Worm (Caenorhabditis elegans) whole organism, midembryonic: ENCODE measurements around the gene srsx-30.

Experiments
- T22C8.4 ChIP-seq: fragments of 200-800 bp; sonication (Bioruptor generic); IDR thresholded peaks from 2 replicates; pipeline ENCODE4 v1.3.6; 2022; ENCODE audit warnings: missing genetic modification characterization, missing compliant biosample characterization
- cog-1 ChIP-seq: sonication (generic microtip); optimal IDR thresholded peaks from 2 replicates; lab custom pipeline; 2016; ENCODE audit warnings: missing genetic modification characterization, missing compliant biosample characterization
- flt-1 ChIP-seq: fragments of 200-800 bp; sonication (Bioruptor generic); IDR thresholded peaks from 2 replicates; pipeline ENCODE4 v1.3.6; 2022; ENCODE audit warnings: missing genetic modification characterization, missing compliant biosample characterization
- klf-2 ChIP-seq: fragments of 200-800 bp; sonication (Bioruptor generic); conservative IDR thresholded peaks from 2 replicates; pipeline ENCODE4 v1.3.6; 2022; ENCODE audit warnings: missing genetic modification reagents, missing genetic modification characterization, missing compliant biosample characterization
- med-1 ChIP-seq: sonication (generic microtip); optimal IDR thresholded peaks from 2 replicates; lab custom pipeline; 2017; ENCODE audit warnings: missing genetic modification characterization, mild to moderate bottlenecking, missing compliant biosample characterization, antibody characterized with exemption, missing genetic modification reagents; ENCODE audit not compliant: insufficient read depth
- ref-1 ChIP-seq: fragments of 200-800 bp; sonication (Bioruptor generic); conservative IDR thresholded peaks from 2 replicates; pipeline ENCODE4 v1.3.6; 2022; ENCODE audit warnings: missing genetic modification reagents, missing genetic modification characterization, missing compliant biosample characterization
- tab-1 ChIP-seq: fragments of 200-800 bp; sonication (Bioruptor generic); IDR thresholded peaks from 2 replicates; pipeline ENCODE4 v1.3.6; 2022; ENCODE audit warnings: missing genetic modification characterization, missing compliant biosample characterization
- ztf-23 ChIP-seq: fragments of 200-800 bp; sonication (Bioruptor generic); IDR thresholded peaks from 2 replicates; pipeline ENCODE4 v1.3.6; 2022; ENCODE audit warnings: missing genetic modification reagents, missing genetic modification characterization, missing compliant biosample characterization
- ztf-29 ChIP-seq: fragments of 200-800 bp; sonication (Bioruptor generic); IDR thresholded peaks from 2 replicates; pipeline ENCODE4 v1.3.6; 2022; ENCODE audit warnings: missing genetic modification reagents, missing genetic modification characterization, missing compliant biosample characterization

Gene srsx-30

DNA sequence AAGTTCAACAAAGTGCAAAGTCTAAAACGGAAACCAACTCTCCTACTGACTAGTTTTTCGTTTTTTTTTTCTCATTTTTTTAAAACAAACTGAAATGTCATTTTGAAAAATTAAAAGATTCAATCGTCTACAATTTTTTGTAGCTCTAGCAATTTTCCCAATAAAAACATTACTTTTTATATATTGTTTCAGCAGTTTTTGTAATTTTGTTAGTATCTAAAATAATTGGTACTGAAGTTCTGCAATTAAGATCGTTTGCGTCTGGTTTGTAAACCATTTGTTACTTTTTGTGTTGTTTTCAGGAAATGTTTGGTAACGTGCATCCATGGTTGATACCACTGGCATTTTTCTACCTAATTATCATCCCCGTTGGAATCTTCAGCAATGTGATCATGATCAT, at the start of gene srsx-30:
TSS of gene srsx-30 (plus strand) at position 301 of the 400 bp plus-strand sequence.
- TF ChIP-seq T22C8.4 = no peak
- no peak for TF ChIP-seq klf-2 (GFP tag; lab: Robert Waterston, UW)
- no peak for TF ChIP-seq tab-1 (GFP tag; lab: Robert Waterston, UW)
- no peak for TF ChIP-seq cog-1 (tag; lab: Kevin White, UChicago)
- TF ChIP-seq flt-1 (GFP tag; lab: Robert Waterston, UW) = no peak
- TF ChIP-seq med-1 (GFP tag; lab: Kevin White, UChicago) = no peak
- TF ChIP-seq ref-1 = no peak
- TF ChIP-seq ztf-29 = no peak
- TF ChIP-seq ztf-23 (GFP tag; lab: Robert Waterston, UW) = no peak

DNA sequence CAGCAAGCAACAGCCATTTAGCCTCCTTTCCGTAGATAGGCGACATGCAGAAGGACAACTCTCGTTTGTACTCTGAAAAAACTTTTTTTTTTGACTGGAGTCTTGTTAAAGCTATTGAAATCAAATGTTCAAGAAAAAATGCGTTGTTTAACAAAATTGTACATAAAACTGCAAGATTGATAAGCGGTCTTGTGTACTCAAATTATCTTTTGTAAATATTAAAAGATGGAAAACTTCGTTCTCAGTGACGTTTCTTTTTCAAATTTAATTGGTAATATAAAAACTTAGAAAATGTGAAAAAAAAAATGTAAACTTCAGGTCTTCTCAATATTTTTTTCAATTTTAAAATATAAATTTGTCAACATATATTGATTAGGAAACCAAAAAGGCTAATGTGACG, 47.5 kb upstream of the srsx-30 start:
- no peak for TF ChIP-seq med-1 (GFP tag; lab: Kevin White, UChicago)
- TF ChIP-seq klf-2 (GFP tag; lab: Robert Waterston, UW) = no peak
- TF ChIP-seq ref-1 = no peak
- no peak for TF ChIP-seq tab-1 (GFP tag; lab: Robert Waterston, UW)
- TF ChIP-seq cog-1 (tag; lab: Kevin White, UChicago) = no peak
- TF ChIP-seq T22C8.4 = no peak
- no peak for TF ChIP-seq ztf-29
- no peak for TF ChIP-seq ztf-23 (GFP tag; lab: Robert Waterston, UW)
- TF ChIP-seq flt-1 (GFP tag; lab: Robert Waterston, UW) = no peak

DNA sequence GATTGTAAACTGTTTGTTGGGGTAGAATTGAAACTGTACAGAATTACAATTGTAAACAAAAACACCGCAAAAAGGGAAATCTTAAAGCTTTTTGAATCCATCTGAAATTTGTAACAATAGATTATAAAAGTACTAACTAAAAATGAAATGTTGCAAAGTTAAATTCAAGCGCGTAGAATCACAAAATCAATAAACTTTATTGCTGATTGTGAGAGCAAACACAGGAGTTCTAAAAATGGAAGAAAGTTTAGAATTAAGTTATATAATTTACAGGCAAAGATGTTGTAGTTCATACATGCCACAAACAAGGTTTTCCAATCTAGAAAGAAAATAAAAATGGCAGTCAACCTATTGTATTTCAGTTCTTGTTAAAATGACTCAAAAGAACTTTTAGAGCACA, 46.4 kb upstream of the srsx-30 start, which contains the start of gene C08B6.3:
TSS of gene C08B6.3 (minus strand) at position 101 of the 400 bp plus-strand sequence.
- TF ChIP-seq ztf-29 (no peak), ref-1 (no peak), T22C8.4 (no peak), ztf-23 (GFP tag; lab: Robert Waterston, UW) (no peak), flt-1 (GFP tag; lab: Robert Waterston, UW) (no peak), tab-1 (GFP tag; lab: Robert Waterston, UW) (no peak), klf-2 (GFP tag; lab: Robert Waterston, UW) (no peak), med-1 (GFP tag; lab: Kevin White, UChicago) (no peak)

DNA sequence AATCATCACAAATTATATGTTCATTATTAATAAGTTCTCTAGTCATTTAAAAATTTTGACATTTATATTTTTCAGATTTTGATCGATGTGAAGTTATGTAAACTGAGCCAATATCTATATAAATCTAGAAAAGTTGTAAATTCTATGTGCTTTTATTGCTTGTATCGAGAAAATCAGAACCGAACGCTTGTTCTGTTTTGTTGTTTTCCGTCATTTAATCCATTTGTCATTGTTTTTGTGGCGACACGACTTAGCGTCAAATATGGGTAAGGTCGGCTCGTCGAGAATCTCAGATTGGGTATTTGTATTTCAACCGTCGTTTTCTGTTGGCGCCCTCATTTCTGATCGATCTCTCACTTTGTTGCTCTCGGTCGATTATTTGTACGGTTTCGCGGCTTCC, 44.3 kb upstream of the srsx-30 start, which contains the start of gene cht-5:
TSS of gene cht-5 (plus strand) at position 301 of the 400 bp plus-strand sequence.
- TF ChIP-seq ref-1 (no peak), tab-1 (GFP tag; lab: Robert Waterston, UW) (no peak), cog-1 (tag; lab: Kevin White, UChicago) (no peak), klf-2 (GFP tag; lab: Robert Waterston, UW) (no peak)

DNA sequence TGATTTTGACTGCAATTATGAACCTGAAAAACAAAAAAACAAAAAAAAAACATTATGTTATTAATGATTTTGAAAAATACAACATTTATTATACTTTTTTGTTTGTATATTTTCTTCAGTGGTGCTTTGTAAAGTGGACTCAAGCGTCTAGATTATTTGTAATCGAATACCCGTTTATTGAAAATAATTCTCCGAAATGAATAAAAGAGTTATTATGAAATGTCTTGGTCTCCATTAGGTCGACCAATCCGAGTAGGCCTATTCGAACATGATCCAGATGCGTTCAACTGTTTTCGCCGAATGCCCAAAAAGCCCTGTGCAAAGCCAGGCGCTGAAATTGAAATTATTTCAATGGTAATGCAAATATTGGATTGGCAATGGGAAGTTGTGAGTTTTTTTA, 41.2 kb upstream of the srsx-30 start, which contains the start of gene C08B6.5:
TSS of gene C08B6.5 (plus strand) at position 301 of the 400 bp plus-strand sequence.
- TF ChIP-seq tab-1 (GFP tag; lab: Robert Waterston, UW) = no peak
- no peak for TF ChIP-seq ztf-29
- no peak for TF ChIP-seq cog-1 (tag; lab: Kevin White, UChicago)
- TF ChIP-seq T22C8.4 = no peak
- TF ChIP-seq flt-1 (GFP tag; lab: Robert Waterston, UW) = no peak
- no peak for TF ChIP-seq klf-2 (GFP tag; lab: Robert Waterston, UW)
- TF ChIP-seq ref-1 = no peak
- TF ChIP-seq ztf-23 (GFP tag; lab: Robert Waterston, UW) = no peak
- TF ChIP-seq med-1 (GFP tag; lab: Kevin White, UChicago) = no peak

DNA sequence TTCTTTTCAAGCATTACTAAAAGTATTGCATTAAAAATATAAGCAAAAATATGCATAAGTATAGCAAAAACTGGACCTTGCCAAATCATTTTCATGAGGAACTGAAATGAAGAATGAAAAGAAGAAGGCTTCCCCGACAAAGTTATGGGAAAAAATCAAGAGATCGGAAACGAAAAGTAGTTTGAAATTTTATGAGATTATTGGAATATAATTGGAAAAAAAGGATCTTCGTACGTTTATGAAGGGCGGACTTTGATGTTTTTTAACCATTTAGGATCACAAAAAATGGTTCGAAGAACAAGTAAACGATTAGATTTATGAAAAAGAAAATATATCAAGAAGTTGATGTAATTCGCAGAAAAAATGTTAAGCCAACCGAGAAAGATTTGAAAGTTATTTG, 37.7 kb upstream of the srsx-30 start, which contains the start of gene srxa-18:
TSS of gene srxa-18 (minus strand) at position 100 of the 400 bp plus-strand sequence.
- TF ChIP-seq ref-1 = no peak
- TF ChIP-seq ztf-29 = no peak

DNA sequence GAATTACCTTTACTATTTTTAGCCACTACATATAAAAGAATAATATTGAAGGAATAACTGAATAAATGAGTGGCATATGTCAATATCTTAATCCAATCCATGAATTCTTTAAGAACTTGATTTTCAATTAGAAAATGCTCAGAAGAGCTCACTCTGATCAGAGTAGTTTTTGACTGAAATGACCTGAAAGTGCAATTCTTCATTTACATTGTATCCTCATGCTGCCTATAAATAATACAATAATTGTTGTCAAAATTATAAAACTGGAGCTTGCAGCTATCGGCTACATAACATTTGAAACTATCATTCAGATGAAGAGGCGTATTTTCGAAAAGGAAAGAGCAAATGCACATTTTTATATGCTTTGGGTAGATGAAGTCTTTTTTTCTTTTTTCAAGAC, 36.0 kb upstream of the srsx-30 start, which contains the start of gene srxa-19:
TSS of gene srxa-19 (minus strand) at position 101 of the 400 bp plus-strand sequence.
- TF ChIP-seq med-1 (GFP tag; lab: Kevin White, UChicago) = no peak
- TF ChIP-seq ztf-29 = no peak
- TF ChIP-seq klf-2 (GFP tag; lab: Robert Waterston, UW) = no peak
- TF ChIP-seq tab-1 (GFP tag; lab: Robert Waterston, UW) = no peak

DNA sequence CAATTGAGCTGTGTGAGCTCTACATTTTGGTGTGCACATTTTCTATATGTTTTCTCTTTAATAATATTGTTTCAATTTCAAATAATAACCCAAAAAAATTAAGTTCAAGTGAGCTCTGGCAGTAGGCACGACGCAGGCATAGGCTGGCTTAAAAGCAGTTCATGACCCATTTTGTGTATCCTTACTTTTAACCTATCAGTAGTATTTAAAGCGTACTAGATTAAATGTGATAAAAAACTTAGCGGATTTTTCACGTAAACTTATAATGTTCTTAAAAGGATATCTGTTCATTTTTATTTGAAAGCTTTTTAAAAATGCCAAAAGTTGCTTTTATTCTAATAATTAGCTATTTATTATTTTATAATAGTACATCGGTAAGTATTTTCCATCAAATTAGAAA, 35.3 kb upstream of the srsx-30 start, which contains the start of gene C08B6.6:
TSS of gene C08B6.6 (plus strand) at position 301 of the 400 bp plus-strand sequence.
- no peak for TF ChIP-seq ztf-23 (GFP tag; lab: Robert Waterston, UW)
- no peak for TF ChIP-seq cog-1 (tag; lab: Kevin White, UChicago)
- TF ChIP-seq T22C8.4 = no peak
- no peak for TF ChIP-seq flt-1 (GFP tag; lab: Robert Waterston, UW)
- TF ChIP-seq klf-2 (GFP tag; lab: Robert Waterston, UW) = no peak
- TF ChIP-seq ztf-29 = no peak
- no peak for TF ChIP-seq ref-1
- no peak for TF ChIP-seq med-1 (GFP tag; lab: Kevin White, UChicago)
- no peak for TF ChIP-seq tab-1 (GFP tag; lab: Robert Waterston, UW)

DNA sequence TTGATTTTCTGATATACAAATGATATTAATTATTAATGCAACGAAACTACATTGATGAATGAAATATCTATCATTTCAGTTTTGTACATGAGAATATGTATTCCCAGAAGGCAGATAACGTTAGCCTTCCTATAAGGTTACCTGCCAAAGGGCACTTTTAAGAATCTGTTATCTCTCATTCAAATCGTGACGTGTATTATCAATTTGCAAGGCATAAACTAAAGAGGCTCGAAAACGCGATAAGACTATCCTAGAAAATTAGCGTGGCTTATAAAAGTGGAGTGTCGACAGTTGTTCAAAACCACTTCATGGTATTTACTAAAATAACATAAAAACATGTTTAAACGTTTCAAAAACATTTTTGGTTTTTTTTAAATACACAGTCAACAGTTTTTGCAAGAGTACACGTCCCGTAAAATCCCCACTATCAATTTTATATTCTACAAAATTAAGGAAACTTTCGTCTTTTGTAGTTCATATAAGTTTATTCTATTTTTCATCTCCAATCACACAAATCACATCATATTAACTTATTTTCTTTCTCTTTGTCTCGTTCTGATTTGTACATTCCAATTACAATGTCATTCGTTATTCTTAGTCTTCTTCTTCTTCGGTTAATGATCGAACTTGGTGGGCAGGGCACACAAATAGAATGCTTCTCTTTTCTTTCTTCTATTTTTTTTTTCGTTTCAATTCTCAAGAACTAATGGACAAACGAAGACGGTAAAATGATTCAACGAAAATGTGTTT, 33.7 kb upstream of the srsx-30 start, which contains the start of gene C08B6.10:
TSS of gene C08B6.10 (plus strand) at position 700 of the 750 bp plus-strand sequence.
- no peak for TF ChIP-seq tab-1 (GFP tag; lab: Robert Waterston, UW)
- TF ChIP-seq ztf-23 (GFP tag; lab: Robert Waterston, UW) = no peak
- TF ChIP-seq ref-1 = no peak
- TF ChIP-seq cog-1 (tag; lab: Kevin White, UChicago) = no peak
- no peak for TF ChIP-seq ztf-29
- TF ChIP-seq flt-1 (GFP tag; lab: Robert Waterston, UW) = no peak
- TF ChIP-seq med-1 (GFP tag; lab: Kevin White, UChicago) = no peak
- TF ChIP-seq T22C8.4 = no peak
- TF ChIP-seq klf-2 (GFP tag; lab: Robert Waterston, UW) = no peak

DNA sequence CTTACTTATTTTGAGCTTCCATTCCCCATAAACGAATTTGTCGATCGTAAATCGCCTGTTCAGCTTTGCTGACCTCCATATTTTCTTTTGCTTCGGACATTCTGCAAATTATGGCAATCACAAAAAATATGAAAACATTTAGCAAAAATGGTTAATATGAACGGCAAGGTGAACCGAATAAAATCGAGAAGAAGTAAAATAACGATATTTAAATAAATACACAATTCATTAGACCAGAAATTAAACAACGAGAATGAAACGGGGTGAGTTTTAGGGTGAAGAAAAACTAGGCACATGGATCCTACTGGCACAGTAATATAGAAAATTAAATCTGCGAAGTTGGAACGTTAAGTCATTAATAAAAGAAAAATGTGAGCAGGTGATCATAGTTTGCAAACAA, 28.4 kb upstream of the srsx-30 start, which contains the start of gene aos-1:
TSS of gene aos-1 (minus strand) at position 101 of the 400 bp plus-strand sequence.
- TF ChIP-seq cog-1 (tag; lab: Kevin White, UChicago) (no peak), tab-1 (GFP tag; lab: Robert Waterston, UW) (no peak), flt-1 (GFP tag; lab: Robert Waterston, UW) (no peak), T22C8.4 (no peak), ztf-29 (no peak), klf-2 (GFP tag; lab: Robert Waterston, UW) (no peak), ref-1 (no peak), med-1 (GFP tag; lab: Kevin White, UChicago) (no peak), ztf-23 (GFP tag; lab: Robert Waterston, UW) (no peak)
